Worm (Caenorhabditis elegans) whole organism, early embryonic: ENCODE data around the gene ins-32.

ENCODE experiments used
- B0310.2 ChIP-seq: sonication (generic microtip); optimal IDR thresholded peaks from 2 replicates; lab custom pipeline; 2016; ENCODE audit warnings: mild to moderate bottlenecking, missing genetic modification characterization, missing compliant biosample characterization
- F13C5.2 ChIP-seq: sonication (generic microtip); optimal IDR thresholded peaks from 2 replicates; lab custom pipeline; 2017; ENCODE audit warnings: mild to moderate bottlenecking, missing genetic modification characterization, inconsistent platforms, missing compliant biosample characterization
- aly-1 ChIP-seq: sonication (generic microtip); optimal IDR thresholded peaks from 2 replicates; lab custom pipeline; 2016; ENCODE audit warnings: missing genetic modification characterization, missing compliant biosample characterization
- ama-1 ChIP-seq: fragments of 150-350 bp; optimal IDR thresholded peaks from 2 replicates; lab custom pipeline; 2014
- ceh-13 ChIP-seq: fragments of 200-800 bp; sonication (Bioruptor generic); optimal IDR thresholded peaks from 2 replicates; lab custom pipeline; 2018; ENCODE audit warnings: mild to moderate bottlenecking, missing genetic modification characterization, missing compliant biosample characterization
- ceh-36 ChIP-seq: sonication (generic microtip); optimal IDR thresholded peaks from 2 replicates; lab custom pipeline; 2016; ENCODE audit warnings: missing genetic modification characterization, inconsistent platforms, missing compliant biosample characterization
- ets-7 ChIP-seq: sonication (generic microtip); optimal IDR thresholded peaks from 2 replicates; lab custom pipeline; 2016; ENCODE audit warnings: missing genotype, missing genetic modification characterization, missing compliant biosample characterization
- flt-1 ChIP-seq: fragments of 200-800 bp; sonication (Bioruptor generic); IDR thresholded peaks from 2 replicates; pipeline ENCODE4 v1.3.6; 2022; ENCODE audit warnings: missing genetic modification characterization, missing compliant biosample characterization
- hmbx-1 ChIP-seq: sonication (generic microtip); optimal IDR thresholded peaks from 2 replicates; lab custom pipeline; 2016; ENCODE audit warnings: mild to moderate bottlenecking, missing genetic modification characterization, missing compliant biosample characterization
- hmg-4 ChIP-seq: fragments of 200-800 bp; sonication (Bioruptor generic); optimal IDR thresholded peaks from 2 replicates; lab custom pipeline; 2018; ENCODE audit warnings: mild to moderate bottlenecking, missing genetic modification characterization, missing compliant biosample characterization
- hnd-1 ChIP-seq: sonication (generic microtip); optimal IDR thresholded peaks from 2 replicates; lab custom pipeline; 2016; ENCODE audit warnings: missing genetic modification characterization, missing compliant biosample characterization
- pes-1 ChIP-seq: fragments of 200-800 bp; sonication (Bioruptor generic); IDR thresholded peaks from 2 replicates; pipeline ENCODE4 v1.3.6; 2022; ENCODE audit warnings: missing genetic modification reagents, missing genetic modification characterization, missing compliant biosample characterization
- scrt-1 ChIP-seq: fragments of 200-800 bp; sonication (Bioruptor generic); IDR thresholded peaks from 2 replicates; pipeline ENCODE4 v1.3.6; 2022; ENCODE audit warnings: missing genetic modification characterization, missing compliant biosample characterization
- sea-1 ChIP-seq: fragments of 200-800 bp; sonication (Bioruptor generic); conservative IDR thresholded peaks from 2 replicates; pipeline ENCODE4 v1.3.6; 2022; ENCODE audit warnings: missing genetic modification characterization, missing compliant biosample characterization
- tbx-11 ChIP-seq: fragments of 200-800 bp; sonication (Bioruptor generic); IDR thresholded peaks from 2 replicates; pipeline ENCODE4 v1.3.6; 2022; ENCODE audit warnings: missing genetic modification characterization, missing compliant biosample characterization
- tbx-37 ChIP-seq: fragments of 200-800 bp; sonication (Bioruptor generic); conservative IDR thresholded peaks from 2 replicates; pipeline ENCODE4 v1.3.6; 2022; ENCODE audit warnings: missing genetic modification reagents, missing genetic modification characterization, missing compliant biosample characterization
- tra-4 ChIP-seq: sonication (generic microtip); optimal IDR thresholded peaks from 2 replicates; lab custom pipeline; 2017; ENCODE audit warnings: missing genetic modification characterization, missing compliant biosample characterization

ins-32 gene

ce11 chrII:3803219-3803618 lies at the start of gene ins-32:
Gene ins-32 (minus strand): TSS chrII:3803319.
- no peak for TF ChIP-seq pes-1 (GFP tag; lab: Robert Waterston, UW)
- TF ChIP-seq B0310.2 (tag; lab: Kevin White, UChicago): no peak
- TF ChIP-seq aly-1: no peak

- TF ChIP-seq tbx-11 (GFP tag; lab: Robert Waterston, UW) (no peak), hmg-4 (GFP tag; lab: Kevin White, UChicago) (no peak), tbx-37 (GFP tag; lab: Robert Waterston, UW) (no peak), aly-1 (no peak), ceh-36 (tag; lab: Kevin White, UChicago) (no peak)
Observed at ce11 chrII:3852654-3853053, 49.5 kb upstream of the ins-32 start, which contains the start of gene nhr-257. Gene nhr-257 (plus strand): TSS chrII:3852954.

- TF ChIP-seq tbx-37 (GFP tag; lab: Robert Waterston, UW) (no peak), ceh-36 (tag; lab: Kevin White, UChicago) (no peak), ceh-13 (GFP tag; lab: Kevin White, UChicago) (no peak), ama-1 (lab: Kevin White, UChicago) (no peak), ets-7 (tag; lab: Kevin White, UChicago) (no peak), F13C5.2 (tag; lab: Kevin White, UChicago) (no peak), aly-1 (no peak), hnd-1 (no peak), tra-4 (no peak), hmbx-1 (tag; lab: Kevin White, UChicago) (no peak), hmg-4 (GFP tag; lab: Kevin White, UChicago) (no peak), pes-1 (GFP tag; lab: Robert Waterston, UW) (no peak), sea-1 (no peak)
Observed at ce11 chrII:3850655-3851054, 47.5 kb upstream of the ins-32 start, which contains the start of gene nhr-72. Gene nhr-72 (minus strand): TSS chrII:3850755.

- TF ChIP-seq scrt-1 (GFP tag; lab: Robert Waterston, UW) (no peak), ama-1 (lab: Kevin White, UChicago) (no peak), tbx-11 (GFP tag; lab: Robert Waterston, UW) (no peak), tbx-37 (GFP tag; lab: Robert Waterston, UW) (no peak), ets-7 (tag; lab: Kevin White, UChicago) (no peak), aly-1 (no peak), flt-1 (GFP tag; lab: Robert Waterston, UW) (no peak), ceh-13 (GFP tag; lab: Kevin White, UChicago) (no peak), ceh-36 (tag; lab: Kevin White, UChicago) (no peak), hnd-1 (no peak), hmbx-1 (tag; lab: Kevin White, UChicago) (no peak), pes-1 (GFP tag; lab: Robert Waterston, UW) (no peak), sea-1 (no peak), B0310.2 (tag; lab: Kevin White, UChicago) (no peak), hmg-4 (GFP tag; lab: Kevin White, UChicago) (no peak), F13C5.2 (tag; lab: Kevin White, UChicago) (no peak), tra-4 (no peak)
Observed at ce11 chrII:3846028-3846427, 42.9 kb upstream of the ins-32 start, which contains the start of gene C17A2.2. Gene C17A2.2 (plus strand): TSS chrII:3846328.

ce11 chrII:3843305-3843704 lies 40.2 kb upstream of the ins-32 start, which contains the start of the genes C17A2.7 and C17A2.3:
Gene C17A2.7 (minus strand): TSS chrII:3843405.
Gene C17A2.3 (plus strand): TSS chrII:3843609.
- TF ChIP-seq tra-4 (no peak), ceh-36 (tag; lab: Kevin White, UChicago) (no peak), ceh-13 (GFP tag; lab: Kevin White, UChicago) (no peak), B0310.2 (tag; lab: Kevin White, UChicago) (no peak), F13C5.2 (tag; lab: Kevin White, UChicago) (no peak), tbx-37 (GFP tag; lab: Robert Waterston, UW) (no peak), ets-7 (tag; lab: Kevin White, UChicago) (no peak), hnd-1 (no peak), pes-1 (GFP tag; lab: Robert Waterston, UW) (no peak)

- TF ChIP-seq ceh-13 (GFP tag; lab: Kevin White, UChicago) (no peak), flt-1 (GFP tag; lab: Robert Waterston, UW) (no peak), aly-1 (no peak), tbx-11 (GFP tag; lab: Robert Waterston, UW) (no peak), pes-1 (GFP tag; lab: Robert Waterston, UW) (no peak), tbx-37 (GFP tag; lab: Robert Waterston, UW) (no peak), ceh-36 (tag; lab: Kevin White, UChicago) (no peak), B0310.2 (tag; lab: Kevin White, UChicago) (no peak), scrt-1 (GFP tag; lab: Robert Waterston, UW) (no peak), sea-1 (no peak), ama-1 (lab: Kevin White, UChicago) (no peak), hmbx-1 (tag; lab: Kevin White, UChicago) (no peak), F13C5.2 (tag; lab: Kevin White, UChicago) (no peak), tra-4 (no peak), hmg-4 (GFP tag; lab: Kevin White, UChicago) (no peak), ets-7 (tag; lab: Kevin White, UChicago) (no peak), hnd-1 (no peak)
Observed at ce11 chrII:3839562-3839961, 36.4 kb upstream of the ins-32 start, which contains the start of gene C17A2.4. Gene C17A2.4 (plus strand): TSS chrII:3839862.

- TF ChIP-seq hmbx-1 (tag; lab: Kevin White, UChicago): no peak
- no peak for TF ChIP-seq pes-1 (GFP tag; lab: Robert Waterston, UW)
- no peak for TF ChIP-seq tbx-37 (GFP tag; lab: Robert Waterston, UW)
- TF ChIP-seq ets-7 (tag; lab: Kevin White, UChicago): no peak
- no peak for TF ChIP-seq tbx-11 (GFP tag; lab: Robert Waterston, UW)
- TF ChIP-seq hnd-1: no peak
- TF ChIP-seq sea-1: no peak
- TF ChIP-seq hmg-4 (GFP tag; lab: Kevin White, UChicago): no peak
- TF ChIP-seq aly-1: no peak
- no peak for TF ChIP-seq ceh-13 (GFP tag; lab: Kevin White, UChicago)
- TF ChIP-seq ama-1 (lab: Kevin White, UChicago): no peak
Observed at ce11 chrII:3835915-3836314, 32.8 kb upstream of the ins-32 start, which contains the start of gene oac-4. Gene oac-4 (minus strand): TSS chrII:3836015.
